Worm (Caenorhabditis elegans) whole organism, midembryonic: ENCODE results near the gene spsb-1.

Source experiments
- T22C8.4 ChIP-seq: fragments of 200-800 bp; sonication (Bioruptor generic); IDR thresholded peaks from 2 replicates; pipeline ENCODE4 v1.3.6; 2022; ENCODE audit warnings: missing genetic modification characterization, missing compliant biosample characterization
- med-1 ChIP-seq: sonication (generic microtip); optimal IDR thresholded peaks from 2 replicates; lab custom pipeline; 2017; ENCODE audit warnings: missing genetic modification characterization, mild to moderate bottlenecking, missing compliant biosample characterization, antibody characterized with exemption, missing genetic modification reagents; ENCODE audit not compliant: insufficient read depth
- tab-1 ChIP-seq: fragments of 200-800 bp; sonication (Bioruptor generic); IDR thresholded peaks from 2 replicates; pipeline ENCODE4 v1.3.6; 2022; ENCODE audit warnings: missing genetic modification characterization, missing compliant biosample characterization

DNA sequence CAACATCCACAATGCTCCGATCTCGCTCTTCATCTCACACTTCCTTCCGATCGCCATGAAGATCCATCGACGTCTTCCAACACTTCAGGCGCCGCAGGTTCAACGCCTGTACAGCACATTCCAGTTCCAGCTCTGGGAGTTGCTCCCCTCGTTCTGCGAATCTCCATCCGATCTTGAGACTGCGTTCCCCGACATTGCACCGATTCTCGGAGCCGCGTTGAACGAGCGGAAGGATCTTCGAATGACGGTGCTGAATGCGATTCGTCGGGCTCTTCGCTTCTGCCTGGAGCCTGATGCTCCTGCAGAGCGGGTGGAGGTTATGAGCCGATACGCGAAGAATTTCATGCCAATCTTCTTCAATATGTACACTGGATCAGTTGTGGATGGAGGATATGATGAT, 43.1 kb downstream of the spsb-1 start:
- no peak for TF ChIP-seq med-1 (GFP tag; lab: Kevin White, UChicago)
- no peak for TF ChIP-seq T22C8.4 (GFP tag; lab: Robert Waterston, UW)
- TF ChIP-seq tab-1, result no peak
